Worm (Caenorhabditis elegans): ENCODE results near the gene C24F3.2.

- TF ChIP-seq ces-1 (GFP tag; optimal IDR thresholded peaks at IDR 0.05) (no peak), tbx-2 (tag; optimal IDR thresholded peaks at IDR 0.05) (no peak), lin-14 (GFP tag; optimal IDR thresholded peaks at IDR 0.05) (no peak), hlh-17 (GFP tag; optimal IDR thresholded peaks at IDR 0.05; ENCODE audit: borderline replicate concordance) (no peak), rnt-1 (tag; optimal IDR thresholded peaks at IDR 0.05) (no peak)
Observed at ce11 chrIV:10232456-10232855, 10.1 kb downstream of the C24F3.2 start, which contains the start of gene F01G10.4.

Data from whole organism, L1 larva.